Fruit fly (Drosophila melanogaster): Measurements from ENCODE around the gene Nprl2.

DNA sequence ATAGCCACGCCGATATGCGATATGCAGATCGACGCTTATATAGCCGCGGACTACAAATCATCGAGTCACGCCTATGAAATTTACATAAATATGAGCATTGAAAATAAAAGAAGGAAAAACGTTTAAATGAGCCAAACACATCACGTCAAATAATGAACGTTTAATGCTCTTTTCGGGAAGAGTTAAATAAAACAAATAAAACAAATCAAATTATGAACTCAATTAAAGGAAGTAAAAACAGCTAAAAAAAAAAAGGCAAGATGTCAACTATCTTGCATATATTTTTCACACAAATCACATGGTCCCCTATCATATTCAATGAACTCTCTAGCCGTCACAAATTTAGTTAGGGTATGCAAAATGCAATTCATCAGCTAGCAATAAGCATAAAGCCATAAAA is 16.5 kb downstream of the Nprl2 start:
- TF ChIP-seq h (optimal IDR thresholded peaks at IDR 0.05) (no peak), psq (optimal IDR thresholded peaks at IDR 0.05) (no peak)

Measured in Kc167 (cell line).